Worm (Caenorhabditis elegans) whole organism, L1 larva: ENCODE results near the gene str-28.

Source experiments
- ceh-90 ChIP-seq: sonication (generic microtip); optimal IDR thresholded peaks from 2 replicates; lab custom pipeline; 2016; ENCODE audit warnings: missing genetic modification characterization, missing compliant biosample characterization
- irx-1 ChIP-seq: sonication (generic microtip); optimal IDR thresholded peaks from 2 replicates; lab custom pipeline; 2016; ENCODE audit warnings: missing genetic modification characterization, missing compliant biosample characterization
- isw-1 ChIP-seq: fragments of 200-800 bp; sonication (Bioruptor generic); IDR thresholded peaks from 2 replicates; pipeline ENCODE4 v1.3.6; 2022; ENCODE audit warnings: missing genetic modification characterization, missing compliant biosample characterization
- lin-13 ChIP-seq: fragments of 150-350 bp; optimal IDR thresholded peaks from 2 replicates; lab custom pipeline; 2014; ENCODE audit warnings: missing biosample characterization, missing genetic modification reagents, missing genetic modification characterization
- lin-14 ChIP-seq: fragments of 200-800 bp; sonication (Bioruptor generic); optimal IDR thresholded peaks from 2 replicates; lab custom pipeline; 2018; ENCODE audit warnings: mild to moderate bottlenecking, missing genetic modification characterization, moderate library complexity, missing compliant biosample characterization
- mab-9 ChIP-seq: fragments of 200-800 bp; sonication (Bioruptor generic); IDR thresholded peaks from 2 replicates; pipeline ENCODE4 v1.3.6; 2022; ENCODE audit warnings: missing genetic modification reagents, missing genetic modification characterization, missing compliant biosample characterization
- nhr-237 ChIP-seq: fragments of 150-350 bp; optimal IDR thresholded peaks from 2 replicates; lab custom pipeline; 2014; ENCODE audit warnings: missing biosample characterization, missing genetic modification characterization
- nhr-77 ChIP-seq: fragments of 150-350 bp; optimal IDR thresholded peaks from 2 replicates; lab custom pipeline; 2014; ENCODE audit warnings: missing biosample characterization, missing genetic modification characterization
- nhr-90 ChIP-seq: sonication (generic microtip); optimal IDR thresholded peaks from 2 replicates; lab custom pipeline; 2016; ENCODE audit warnings: mild to moderate bottlenecking, missing genetic modification characterization, missing compliant biosample characterization; ENCODE audit not compliant: poor library complexity
- snpc-4 ChIP-seq: fragments of 150-350 bp; optimal IDR thresholded peaks from 2 replicates; lab custom pipeline; 2014; ENCODE audit warnings: missing biosample characterization, missing genetic modification characterization
- swsn-7 ChIP-seq: sonication (generic microtip); optimal IDR thresholded peaks from 2 replicates; lab custom pipeline; 2016; ENCODE audit warnings: missing genetic modification characterization, missing compliant biosample characterization
- tlp-1 ChIP-seq: fragments of 150-350 bp; optimal IDR thresholded peaks from 2 replicates; lab custom pipeline; 2014; ENCODE audit warnings: missing biosample characterization, missing genetic modification characterization
- unc-62 ChIP-seq: fragments of 150-350 bp; optimal IDR thresholded peaks from 2 replicates; lab custom pipeline; 2014; ENCODE audit warnings: missing biosample characterization, missing genetic modification reagents, missing genetic modification characterization

DNA sequence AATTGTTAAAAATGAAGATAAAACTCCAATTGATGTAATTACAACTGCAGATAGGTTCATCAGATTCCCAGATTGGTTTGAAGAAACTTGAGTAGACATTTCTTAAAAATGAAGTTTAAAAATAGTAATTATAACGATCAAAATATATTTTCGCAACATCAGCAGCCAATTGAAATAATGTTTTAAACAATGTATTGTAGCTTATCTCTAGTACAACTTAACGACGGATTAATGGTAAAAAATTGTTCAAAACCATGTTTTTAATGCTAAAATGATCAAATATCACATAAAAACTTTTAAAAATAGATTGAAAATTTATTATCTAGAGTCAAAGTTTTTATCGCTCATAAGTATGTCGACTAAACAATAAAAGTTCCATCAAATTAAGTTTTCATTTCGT, 22.5 kb upstream of the str-28 start, which contains the start of gene srbc-11:
- no peak for TF ChIP-seq snpc-4 (tag; lab: Kevin White, UChicago)
- TF ChIP-seq mab-9 (GFP tag; lab: Robert Waterston, UW), result no peak
- TF ChIP-seq lin-13 (GFP tag; lab: Kevin White, UChicago), result no peak
- TF ChIP-seq ceh-90, result no peak
- TF ChIP-seq nhr-90 (tag; lab: Kevin White, UChicago), result no peak
- no peak for TF ChIP-seq nhr-77 (tag; lab: Kevin White, UChicago)
- TF ChIP-seq lin-14 (GFP tag; lab: Kevin White, UChicago), result no peak
- no peak for TF ChIP-seq irx-1 (tag; lab: Kevin White, UChicago)
- TF ChIP-seq tlp-1 (tag; lab: Kevin White, UChicago), result no peak
- no peak for TF ChIP-seq swsn-7 (tag; lab: Kevin White, UChicago)
- TF ChIP-seq nhr-237, result no peak
- TF ChIP-seq isw-1, result no peak
- TF ChIP-seq unc-62 (GFP tag; lab: Kevin White, UChicago), result no peak
